Worm (Caenorhabditis elegans): ENCODE measurements around the gene cyb-3.

cyb-3 gene

ce11 chrV:15377903-15378302 lies 17.6 kb upstream of the cyb-3 start, which contains the start of gene srh-122:
Gene srh-122 (minus strand): TSS chrV:15378003.
- TF ChIP-seq pha-2 (tag; optimal IDR thresholded peaks at IDR 0.05) (no peak), syd-9 (tag; optimal IDR thresholded peaks at IDR 0.05) (no peak), ceh-18 (tag; optimal IDR thresholded peaks at IDR 0.05) (no peak), tbx-7 (tag; optimal IDR thresholded peaks at IDR 0.05) (no peak), unc-3 (GFP tag; conservative IDR thresholded peaks at IDR 0.05) (no peak), unc-3 (tag; optimal IDR thresholded peaks at IDR 0.05) (no peak), pha-4 (tag; optimal IDR thresholded peaks at IDR 0.05) (no peak), elt-2 (tag; optimal IDR thresholded peaks at IDR 0.05) (no peak), unc-55 (GFP tag; optimal IDR thresholded peaks at IDR 0.05) (no peak), hlh-6 (tag; optimal IDR thresholded peaks at IDR 0.05) (no peak), ceh-6 (GFP tag; optimal IDR thresholded peaks at IDR 0.05) (no peak), zip-5 (tag; optimal IDR thresholded peaks at IDR 0.05) (no peak), mec-3 (tag; optimal IDR thresholded peaks at IDR 0.05; ENCODE audit: borderline replicate concordance) (no peak), pag-3 (tag; optimal IDR thresholded peaks at IDR 0.05; ENCODE audit: borderline replicate concordance) (no peak), npax-4 (tag; optimal IDR thresholded peaks at IDR 0.05) (no peak), ceh-9 (tag; optimal IDR thresholded peaks at IDR 0.05) (no peak), sox-2 (GFP tag; IDR thresholded peaks at IDR 0.05) (no peak)

- TF ChIP-seq ceh-14 (tag; optimal IDR thresholded peaks at IDR 0.05) (no peak), hlh-30 (tag; optimal IDR thresholded peaks at IDR 0.05; ENCODE audit: insufficient read depth) (no peak)
These were observed 15.7 kb upstream of the cyb-3 start, which contains the start of gene srh-251 for ce11 chrV:15379817-15380216. Gene srh-251 (minus strand): TSS chrV:15379917.

ce11 chrV:15380857-15381256 lies 14.6 kb upstream of the cyb-3 start, which contains the start of gene dhs-23:
Gene dhs-23 (plus strand): TSS chrV:15381219.
- TF ChIP-seq unc-42 (tag; optimal IDR thresholded peaks at IDR 0.05) (no peak), nfya-1 (tag; optimal IDR thresholded peaks at IDR 0.05) (no peak), zip-5 (tag; optimal IDR thresholded peaks at IDR 0.05) (no peak), ref-2 (tag; optimal IDR thresholded peaks at IDR 0.05) (no peak), sox-2 (GFP tag; IDR thresholded peaks at IDR 0.05) (no peak), gmeb-2 (tag; optimal IDR thresholded peaks at IDR 0.05) (no peak), ceh-34 (tag; optimal IDR thresholded peaks at IDR 0.05) (no peak), ahr-1 (tag; optimal IDR thresholded peaks at IDR 0.05) (no peak), fkh-6 (tag; optimal IDR thresholded peaks at IDR 0.05) (no peak), F13H6.1 (tag; optimal IDR thresholded peaks at IDR 0.05) (no peak)

ce11 chrV:15383739-15384138 lies 11.8 kb upstream of the cyb-3 start, which contains the start of gene str-88:
Gene str-88 (minus strand): TSS chrV:15383839.
- TF ChIP-seq elt-4 (tag; optimal IDR thresholded peaks at IDR 0.05) (no peak), ceh-18 (tag; optimal IDR thresholded peaks at IDR 0.05) (no peak), fkh-10 (GFP tag; optimal IDR thresholded peaks at IDR 0.05) (no peak), ceh-6 (GFP tag; optimal IDR thresholded peaks at IDR 0.05) (no peak), eyg-1 (tag; optimal IDR thresholded peaks at IDR 0.05) (no peak)

ce11 chrV:15384733-15385132 lies 10.8 kb upstream of the cyb-3 start, which contains the start of gene str-102:
Gene str-102 (plus strand): TSS chrV:15385033.
- TF ChIP-seq zip-5 (tag; optimal IDR thresholded peaks at IDR 0.05) (no peak), ama-1 (optimal IDR thresholded peaks at IDR 0.05) (no peak)

ce11 chrV:15388820-15389384 lies 6.6 kb upstream of the cyb-3 start, which contains the start of gene srh-170:
Gene srh-170 (minus strand): TSS chrV:15388870.
- TF ChIP-seq hlh-13 (GFP tag; optimal IDR thresholded peaks at IDR 0.05) (no peak), zip-5 (tag; optimal IDR thresholded peaks at IDR 0.05) (no peak), sdc-2 (tag; optimal IDR thresholded peaks at IDR 0.05) (no peak), elt-2 (tag; optimal IDR thresholded peaks at IDR 0.05) (peak; percentile 7)
